Worm (Caenorhabditis elegans): ENCODE data around the gene C16C8.9.

DNA sequence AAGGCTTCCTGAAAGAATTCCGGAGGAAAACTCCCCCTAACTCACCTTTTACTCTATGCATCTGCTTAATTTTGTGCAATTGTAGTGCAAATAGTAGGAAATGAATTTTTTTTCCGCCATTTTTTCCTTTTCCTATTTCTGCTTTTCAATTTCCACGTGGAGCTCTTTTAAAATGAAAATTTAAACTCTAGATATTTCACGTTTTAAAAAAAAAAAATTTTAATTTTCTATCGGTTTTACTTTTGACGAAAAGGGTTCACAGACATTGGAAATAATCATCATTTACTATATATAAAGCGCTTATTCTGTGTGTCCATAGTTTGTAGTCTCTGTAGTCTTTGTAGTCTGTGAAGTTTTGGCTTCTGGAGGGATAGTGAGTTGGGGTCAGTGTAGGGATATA, 18.6 kb upstream of the C16C8.9 start, which contains the start of gene Y49F6B.8:
- TF ChIP-seq him-1 (tag; optimal IDR thresholded peaks at IDR 0.05) (no peak), dao-5 (tag; optimal IDR thresholded peaks at IDR 0.05) (no peak), W03F9.2 (tag; optimal IDR thresholded peaks at IDR 0.05) (no peak)

Data from whole organism, L4/young adult.